Worm (Caenorhabditis elegans) whole organism, young adult: ENCODE data around the gene T02G5.3.

Experiments
- B0261.1 ChIP-seq: sonication (generic microtip); optimal IDR thresholded peaks from 2 replicates; lab custom pipeline; 2016; ENCODE audit warnings: mild to moderate bottlenecking, missing genetic modification characterization, moderate library complexity, missing compliant biosample characterization
- D2030.7 ChIP-seq: fragments of 200-800 bp; sonication (Bioruptor generic); IDR thresholded peaks from 2 replicates; pipeline ENCODE4 v1.3.6; 2022; ENCODE audit warnings: missing genetic modification reagents, missing genetic modification characterization, missing compliant biosample characterization
- F39B2.1 ChIP-seq: fragments of 200-800 bp; sonication (Bioruptor generic); IDR thresholded peaks from 2 replicates; pipeline ENCODE4 v1.3.6; 2022; ENCODE audit warnings: missing genetic modification reagents, missing genetic modification characterization, missing compliant biosample characterization
- F49E8.2 ChIP-seq: sonication (generic microtip); optimal IDR thresholded peaks from 3 replicates; lab custom pipeline; 2017; ENCODE audit warnings: missing genetic modification characterization, mild to moderate bottlenecking, missing compliant biosample characterization, antibody characterized with exemption, moderate library complexity; ENCODE audit not compliant: insufficient read depth
- F57C9.4 ChIP-seq: sonication (generic microtip); optimal IDR thresholded peaks from 2 replicates; lab custom pipeline; 2017; ENCODE audit warnings: mild to moderate bottlenecking, missing genetic modification characterization, missing compliant biosample characterization
- T26A5.8 ChIP-seq: sonication (generic microtip); optimal IDR thresholded peaks from 2 replicates; lab custom pipeline; 2016; ENCODE audit warnings: missing genetic modification characterization, missing compliant biosample characterization
- Y56A3A.18 ChIP-seq: fragments of 200-800 bp; sonication (Bioruptor generic); IDR thresholded peaks from 2 replicates; pipeline ENCODE4 v1.3.6; 2022; ENCODE audit warnings: missing genetic modification reagents, missing genetic modification characterization, missing compliant biosample characterization
- ama-1 ChIP-seq, 3 experiments: fragments of 150-350 bp in 1 of 3; sonication (generic microtip) in 2 of 3; optimal IDR thresholded peaks; 2 replicates each; lab custom pipeline; 2014 to 2018; ENCODE audit warnings: missing biosample characterization in 2 of 3, missing genetic modification characterization in 2 of 3, missing genetic modification reagents in 2 of 3
- aptf-2 ChIP-seq: fragments of 200-800 bp; sonication (Bioruptor generic); conservative IDR thresholded peaks from 2 replicates; pipeline ENCODE4 v1.3.6; 2022; ENCODE audit warnings: missing genetic modification reagents, missing genetic modification characterization, missing compliant biosample characterization
- atf-7 ChIP-seq: sonication (generic microtip); optimal IDR thresholded peaks from 2 replicates; lab custom pipeline; 2017; ENCODE audit warnings: mild to moderate bottlenecking, missing genetic modification characterization, missing compliant biosample characterization
- athp-1 ChIP-seq: sonication (generic microtip); optimal IDR thresholded peaks from 2 replicates; lab custom pipeline; 2017; ENCODE audit warnings: mild to moderate bottlenecking, missing genetic modification characterization, missing compliant biosample characterization
- attf-3 ChIP-seq: fragments of 200-800 bp; sonication (Bioruptor generic); conservative IDR thresholded peaks from 2 replicates; pipeline ENCODE4 v1.3.6; 2022; ENCODE audit warnings: missing genetic modification reagents, missing genetic modification characterization, missing compliant biosample characterization
- attf-6 ChIP-seq: fragments of 200-800 bp; sonication (Bioruptor generic); IDR thresholded peaks from 2 replicates; pipeline ENCODE4 v1.3.6; 2022; ENCODE audit warnings: missing genetic modification reagents, missing genetic modification characterization, missing compliant biosample characterization
- ccch-3 ChIP-seq: fragments of 200-800 bp; sonication (Bioruptor generic); optimal IDR thresholded peaks from 2 replicates; lab custom pipeline; 2018; ENCODE audit warnings: mild to moderate bottlenecking, missing genetic modification characterization, missing compliant biosample characterization
- cebp-1 ChIP-seq, 2 experiments: fragments of 200-800 bp in 1 of 2; sonication (Bioruptor generic) in 1 of 2; sonication (generic microtip) in 1 of 2; IDR thresholded peaks in 1 of 2; optimal IDR thresholded peaks in 1 of 2; 2 replicates each; pipeline versions ENCODE4 v1.3.6 to Lab custom; 2017 to 2022; ENCODE audit warnings: missing compliant biosample characterization in 2 of 2, missing genetic modification characterization in 2 of 2, mild to moderate bottlenecking in 1 of 2, missing genetic modification reagents in 1 of 2, moderate library complexity in 1 of 2
- ceh-40 ChIP-seq: fragments of 200-800 bp; sonication (Bioruptor generic); IDR thresholded peaks from 2 replicates; pipeline ENCODE4 v1.3.6; 2022; ENCODE audit warnings: missing genetic modification characterization, missing compliant biosample characterization
- ceh-91 ChIP-seq: fragments of 200-800 bp; sonication (Bioruptor generic); IDR thresholded peaks from 2 replicates; pipeline ENCODE4 v1.3.6; 2022; ENCODE audit warnings: missing genetic modification reagents, missing genetic modification characterization, missing compliant biosample characterization
- efl-1 ChIP-seq: fragments of 150-350 bp; optimal IDR thresholded peaks from 2 replicates; lab custom pipeline; 2014; ENCODE audit warnings: missing biosample characterization, missing genetic modification reagents, missing genetic modification characterization
- ekl-4 ChIP-seq: fragments of 200-800 bp; sonication (Bioruptor generic); IDR thresholded peaks from 2 replicates; pipeline ENCODE4 v1.3.6; 2022; ENCODE audit warnings: missing genetic modification reagents, missing genetic modification characterization, missing compliant biosample characterization
- fkh-3 ChIP-seq: sonication (generic microtip); optimal IDR thresholded peaks from 2 replicates; lab custom pipeline; 2016; ENCODE audit warnings: mild to moderate bottlenecking, missing genetic modification characterization, missing compliant biosample characterization
- hlh-12 ChIP-seq: sonication (generic microtip); optimal IDR thresholded peaks from 2 replicates; lab custom pipeline; 2016; ENCODE audit warnings: missing genetic modification characterization, missing compliant biosample characterization
- hmg-20 ChIP-seq: fragments of 200-800 bp; sonication (Bioruptor generic); IDR thresholded peaks from 2 replicates; pipeline ENCODE4 v1.3.6; 2022; ENCODE audit warnings: missing genetic modification reagents, missing genetic modification characterization, missing compliant biosample characterization
- let-607 ChIP-seq, 2 experiments: fragments of 200-800 bp in 1 of 2; sonication (Bioruptor generic) in 1 of 2; sonication (generic microtip) in 1 of 2; optimal IDR thresholded peaks; 2 replicates each; lab custom pipeline; 2016 to 2018; ENCODE audit warnings: mild to moderate bottlenecking in 2 of 2, missing compliant biosample characterization in 2 of 2, missing genetic modification characterization in 2 of 2, moderate library complexity in 2 of 2, missing genotype in 1 of 2
- lin-35 ChIP-seq, 3 experiments: fragments of 150-350 bp in 2 of 3; sonication (generic microtip) in 1 of 3; optimal IDR thresholded peaks; 2 replicates each; lab custom pipeline; 2014 to 2018; ENCODE audit warnings: missing biosample characterization in 3 of 3, missing genetic modification characterization in 3 of 3, missing genetic modification reagents in 3 of 3
- lin-40 ChIP-seq: sonication (generic microtip); optimal IDR thresholded peaks from 2 replicates; lab custom pipeline; 2016; ENCODE audit warnings: missing genetic modification characterization, mild to moderate bottlenecking, missing compliant biosample characterization, missing genotype, missing genetic modification reagents
- lir-1 ChIP-seq: fragments of 200-800 bp; sonication (Bioruptor generic); conservative IDR thresholded peaks from 2 replicates; pipeline ENCODE4 v1.3.6; 2022; ENCODE audit warnings: missing genetic modification reagents, missing genetic modification characterization, missing compliant biosample characterization
- lsl-1 ChIP-seq: fragments of 200-800 bp; sonication (Bioruptor generic); optimal IDR thresholded peaks from 2 replicates; lab custom pipeline; 2018; ENCODE audit warnings: mild to moderate bottlenecking, missing genetic modification characterization, moderate library complexity, missing compliant biosample characterization
- madf-3 ChIP-seq: fragments of 200-800 bp; sonication (Bioruptor generic); IDR thresholded peaks from 2 replicates; pipeline ENCODE4 v1.3.6; 2022; ENCODE audit warnings: missing genetic modification reagents, missing genetic modification characterization, missing compliant biosample characterization
- mcd-1 ChIP-seq: fragments of 200-800 bp; sonication (Bioruptor generic); IDR thresholded peaks from 2 replicates; pipeline ENCODE4 v1.3.6; 2022; ENCODE audit warnings: missing genetic modification reagents, missing genetic modification characterization, missing compliant biosample characterization
- nfya-2 ChIP-seq: fragments of 200-800 bp; sonication (Bioruptor generic); IDR thresholded peaks from 2 replicates; pipeline ENCODE4 v1.3.6; 2022; ENCODE audit warnings: missing genetic modification reagents, missing genetic modification characterization, missing compliant biosample characterization
- nhr-179 ChIP-seq: sonication (generic microtip); optimal IDR thresholded peaks from 2 replicates; lab custom pipeline; 2016; ENCODE audit warnings: mild to moderate bottlenecking, missing genetic modification characterization, missing compliant biosample characterization
- nhr-27 ChIP-seq: fragments of 200-800 bp; sonication (Bioruptor generic); optimal IDR thresholded peaks from 2 replicates; lab custom pipeline; 2018; ENCODE audit warnings: mild to moderate bottlenecking, missing genetic modification characterization, moderate library complexity, missing compliant biosample characterization
- pbrm-1 ChIP-seq: fragments of 200-800 bp; sonication (Bioruptor generic); IDR thresholded peaks from 2 replicates; pipeline ENCODE4 v1.3.6; 2022; ENCODE audit warnings: missing genetic modification reagents, missing genetic modification characterization, missing compliant biosample characterization
- pha-4 ChIP-seq: fragments of 150-350 bp; sonication (generic microtip); optimal IDR thresholded peaks from 2 replicates; lab custom pipeline; 2014; ENCODE audit warnings: missing biosample characterization, missing genetic modification reagents, missing genetic modification characterization
- sdz-38 ChIP-seq: sonication (generic microtip); optimal IDR thresholded peaks from 2 replicates; lab custom pipeline; 2016; ENCODE audit warnings: missing genotype, missing genetic modification characterization, missing compliant biosample characterization
- sea-2 ChIP-seq: fragments of 200-800 bp; sonication (Bioruptor generic); IDR thresholded peaks from 2 replicates; pipeline ENCODE4 v1.3.6; 2022; ENCODE audit warnings: missing genetic modification characterization, missing compliant biosample characterization
- snpc-1.1 ChIP-seq: sonication (generic microtip); optimal IDR thresholded peaks from 2 replicates; lab custom pipeline; 2017; ENCODE audit warnings: missing genetic modification characterization, mild to moderate bottlenecking, missing compliant biosample characterization, antibody characterized with exemption, moderate library complexity, missing genotype, missing genetic modification reagents; ENCODE audit not compliant: insufficient read depth
- snpc-4 ChIP-seq, 5 experiments: fragments of 150-350 bp in 1 of 5; sonication (generic microtip) in 4 of 5; optimal IDR thresholded peaks; 2 replicates each; lab custom pipeline; 2014 to 2018; ENCODE audit warnings: missing genetic modification characterization in 5 of 5, missing biosample characterization in 3 of 5, antibody characterized with exemption in 2 of 5, mild to moderate bottlenecking in 2 of 5, missing compliant biosample characterization in 2 of 5, missing genotype in 2 of 5, moderate library complexity in 2 of 5, missing genetic modification reagents in 1 of 5
- tlf-1 ChIP-seq: fragments of 200-800 bp; sonication (Bioruptor generic); optimal IDR thresholded peaks from 2 replicates; lab custom pipeline; 2018; ENCODE audit warnings: mild to moderate bottlenecking, missing genetic modification characterization, missing compliant biosample characterization
- unc-130 ChIP-seq: sonication (generic microtip); optimal IDR thresholded peaks from 2 replicates; lab custom pipeline; 2016; ENCODE audit warnings: missing genetic modification reagents, missing genetic modification characterization, missing compliant biosample characterization
- unc-62 ChIP-seq: fragments of 150-350 bp; optimal IDR thresholded peaks from 2 replicates; lab custom pipeline; 2014; ENCODE audit warnings: missing biosample characterization, missing genetic modification reagents, missing genetic modification characterization
- zim-3 ChIP-seq: sonication (generic microtip); optimal IDR thresholded peaks from 2 replicates; lab custom pipeline; 2017; ENCODE audit warnings: mild to moderate bottlenecking, missing genetic modification characterization, moderate library complexity, missing compliant biosample characterization
- ztf-18 ChIP-seq: sonication (generic microtip); optimal IDR thresholded peaks from 2 replicates; lab custom pipeline; 2016; ENCODE audit warnings: missing genotype, mild to moderate bottlenecking, missing genetic modification characterization, missing compliant biosample characterization
- ztf-22 ChIP-seq: fragments of 200-800 bp; sonication (Bioruptor generic); optimal IDR thresholded peaks from 2 replicates; lab custom pipeline; 2018; ENCODE audit warnings: mild to moderate bottlenecking, missing genetic modification characterization, moderate library complexity, missing compliant biosample characterization
- ztf-28 ChIP-seq: fragments of 200-800 bp; sonication (Bioruptor generic); IDR thresholded peaks from 2 replicates; pipeline ENCODE4 v1.3.6; 2022; ENCODE audit warnings: missing genetic modification reagents, missing genetic modification characterization, missing compliant biosample characterization

The T02G5.3 gene

DNA sequence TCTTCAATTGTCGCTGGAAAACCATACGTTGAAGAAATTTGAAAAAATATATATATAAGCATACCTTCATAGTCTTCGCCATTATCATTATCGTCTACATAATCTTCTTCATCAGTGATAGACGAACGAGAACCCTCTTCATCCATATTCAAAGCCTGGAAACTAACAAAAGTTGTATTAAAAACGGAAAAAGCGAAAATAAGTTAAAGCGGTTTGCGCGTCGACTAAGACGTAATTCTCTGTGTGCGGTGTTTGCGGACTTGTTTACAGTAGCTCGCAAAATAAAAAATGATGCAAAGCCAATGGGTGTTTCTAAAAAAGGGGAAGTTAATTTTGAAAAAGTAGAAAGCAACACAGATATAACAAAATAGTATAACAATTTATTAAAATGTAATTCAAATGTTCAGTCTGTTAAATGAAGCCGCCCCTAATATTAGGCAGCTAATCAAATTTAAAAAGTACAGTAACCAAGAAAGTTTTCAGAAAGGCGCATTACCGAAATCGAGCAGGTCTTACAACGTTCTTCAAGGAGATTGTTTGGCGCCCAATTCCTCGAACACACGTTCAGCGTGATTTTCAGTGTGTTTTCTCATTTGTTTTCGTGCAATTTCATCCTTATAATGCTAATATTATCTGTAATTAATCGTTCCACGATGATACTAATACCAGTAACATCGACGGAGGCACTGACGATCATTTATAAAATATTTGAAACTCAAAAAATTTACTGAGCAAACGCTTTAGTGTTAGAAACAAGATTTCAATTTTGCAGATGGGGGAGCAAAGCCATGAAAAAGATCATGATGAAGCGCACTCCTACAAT, 38.9 kb downstream of the T02G5.3 start, which contains the start of the genes T07F8.4 and gld-3 (continued):
- no peak for TF ChIP-seq ccch-3 (GFP tag; lab: Kevin White, UChicago)
- no peak for TF ChIP-seq ama-1 (optimal IDR thresholded peaks at IDR 0.05; lab: Kevin White, UChicago)
- TF ChIP-seq ama-1 (GFP tag; optimal IDR thresholded peaks at IDR 0.05; lab: Kevin White, UChicago): no peak
- no peak for TF ChIP-seq snpc-4 (GFP tag; optimal IDR thresholded peaks at IDR 0.05; lab: Kevin White, UChicago)
- TF ChIP-seq snpc-4 (tag; optimal IDR thresholded peaks at IDR 0.05; lab: Kevin White, UChicago): peak in 2 of 4 experiments; percentile 15 to 32
- no peak for TF ChIP-seq cebp-1 (GFP tag; IDR thresholded peaks at IDR 0.05; lab: Robert Waterston, UW)
- TF ChIP-seq cebp-1 (tag; optimal IDR thresholded peaks at IDR 0.05; lab: Kevin White, UChicago): no peak
- TF ChIP-seq F57C9.4: no peak
- TF ChIP-seq hlh-12 (tag; lab: Kevin White, UChicago): no peak
- no peak for TF ChIP-seq T26A5.8 (tag; lab: Kevin White, UChicago)
- TF ChIP-seq lir-1: no peak
- TF ChIP-seq unc-62: no peak
- TF ChIP-seq madf-3 (GFP tag; lab: Robert Waterston, UW): no peak
- TF ChIP-seq sdz-38 (tag; lab: Kevin White, UChicago): no peak
- no peak for TF ChIP-seq attf-6
- no peak for TF ChIP-seq unc-130 (GFP tag; lab: Kevin White, UChicago)
- no peak for TF ChIP-seq B0261.1 (tag; lab: Kevin White, UChicago)
- no peak for TF ChIP-seq tlf-1
- no peak for TF ChIP-seq sea-2 (GFP tag; lab: Robert Waterston, UW)
- no peak for TF ChIP-seq nhr-179 (tag; lab: Kevin White, UChicago)
- no peak for TF ChIP-seq pha-4 (tag; lab: Kevin White, UChicago)
- TF ChIP-seq D2030.7 (GFP tag; lab: Robert Waterston, UW): peak; percentile 72
- no peak for TF ChIP-seq lin-40 (tag; lab: Kevin White, UChicago)
- TF ChIP-seq ekl-4 (GFP tag; lab: Robert Waterston, UW): 0 out of 2 replicates have a peak, but pooled peaks have one; percentile 28
- no peak for TF ChIP-seq snpc-1.1
- no peak for TF ChIP-seq athp-1 (tag; lab: Kevin White, UChicago)
- TF ChIP-seq ceh-91: peak; percentile 80
- no peak for TF ChIP-seq nfya-2
- TF ChIP-seq attf-3 (GFP tag; lab: Robert Waterston, UW): no peak
- no peak for TF ChIP-seq F39B2.1 (GFP tag; lab: Robert Waterston, UW)
- no peak for TF ChIP-seq ztf-22 (GFP tag; lab: Kevin White, UChicago)
- TF ChIP-seq zim-3 (tag; lab: Kevin White, UChicago): no peak
- peak; percentile 82 for TF ChIP-seq efl-1 (GFP tag; lab: Kevin White, UChicago)
- peak; percentile 58 for TF ChIP-seq F49E8.2 (tag; lab: Kevin White, UChicago)
- peak; percentile 35 for TF ChIP-seq ztf-18 (tag; lab: Kevin White, UChicago)
- TF ChIP-seq Y56A3A.18 (GFP tag; lab: Robert Waterston, UW): no peak
- no peak for TF ChIP-seq lin-35 (GFP tag; optimal IDR thresholded peaks at IDR 0.05; lab: Kevin White, UChicago)
- TF ChIP-seq let-607 (tag; optimal IDR thresholded peaks at IDR 0.05; lab: Kevin White, UChicago): no peak
- TF ChIP-seq lsl-1 (GFP tag; lab: Kevin White, UChicago): peak; percentile 96
- TF ChIP-seq aptf-2 (GFP tag; lab: Robert Waterston, UW): no peak
- TF ChIP-seq atf-7: no peak
- no peak for TF ChIP-seq hmg-20 (GFP tag; lab: Robert Waterston, UW)
- TF ChIP-seq pbrm-1 (GFP tag; lab: Robert Waterston, UW): no peak
- TF ChIP-seq ceh-40 (GFP tag; lab: Robert Waterston, UW): no peak
- TF ChIP-seq nhr-27 (tag; lab: Kevin White, UChicago): no peak
- TF ChIP-seq mcd-1 (GFP tag; lab: Robert Waterston, UW): no peak
- TF ChIP-seq ztf-28 (GFP tag; lab: Robert Waterston, UW): 0 out of 2 replicates have a peak, but pooled peaks have one; percentile 4
- no peak for TF ChIP-seq fkh-3 (tag; lab: Kevin White, UChicago)
